Worm (Caenorhabditis elegans): ENCODE data around the gene tag-115.
A peak's percentile ranks its signal among the peaks of the same experiment; 100 is the strongest.

Gene tag-115

DNA sequence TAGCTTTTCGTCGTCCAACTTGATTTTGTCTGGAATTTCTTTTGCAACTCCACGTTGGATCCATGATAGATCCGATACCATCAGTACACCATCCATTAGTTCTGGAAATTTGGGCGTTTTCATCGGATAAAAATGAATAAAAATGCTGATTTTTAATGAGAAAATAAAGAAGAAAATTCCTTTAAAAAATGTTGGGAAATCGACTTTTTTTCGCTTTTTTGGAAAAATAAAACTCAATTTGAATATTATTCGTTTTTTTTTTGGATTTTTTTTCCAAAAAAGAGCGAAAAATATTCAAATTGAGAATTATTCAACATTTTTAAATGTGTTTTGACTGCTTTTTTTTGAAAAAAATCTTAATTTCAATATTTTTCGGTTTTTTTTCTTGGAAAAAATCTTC, 2.7 kb downstream of the tag-115 start, which contains the start of gene pwp-1:
TSS of gene pwp-1 (minus strand) at position 101 of the 400 bp plus-strand sequence.
- no peak for TF ChIP-seq drap-1 (GFP tag; optimal IDR thresholded peaks at IDR 0.05)
- no peak for TF ChIP-seq sem-2 (GFP tag; optimal IDR thresholded peaks at IDR 0.05)
- TF ChIP-seq nhr-237 (tag; optimal IDR thresholded peaks at IDR 0.05), result no peak
- no peak for TF ChIP-seq elt-3 (tag; optimal IDR thresholded peaks at IDR 0.05)
- TF ChIP-seq M03D4.4 (tag; optimal IDR thresholded peaks at IDR 0.05), result no peak
- no peak for TF ChIP-seq lin-13 (tag; optimal IDR thresholded peaks at IDR 0.05)
- no peak for TF ChIP-seq ceh-39 (tag; optimal IDR thresholded peaks at IDR 0.05)
- no peak for TF ChIP-seq tbx-8 (GFP tag; optimal IDR thresholded peaks at IDR 0.05)
- TF ChIP-seq flh-1 (GFP tag; optimal IDR thresholded peaks at IDR 0.05), result no peak
- TF ChIP-seq ham-2 (GFP tag; optimal IDR thresholded peaks at IDR 0.05), result no peak
- TF ChIP-seq unc-120 (tag; optimal IDR thresholded peaks at IDR 0.05; ENCODE audit: poor library complexity, severe bottlenecking), result no peak
- TF ChIP-seq pha-4 (tag; optimal IDR thresholded peaks at IDR 0.05), result no peak
- TF ChIP-seq nhr-2 (tag; optimal IDR thresholded peaks at IDR 0.05), result no peak
- TF ChIP-seq ces-1 (GFP tag; optimal IDR thresholded peaks at IDR 0.05), result no peak
- TF ChIP-seq zip-8 (tag; optimal IDR thresholded peaks at IDR 0.05), result no peak
- TF ChIP-seq ztf-11 (tag; optimal IDR thresholded peaks at IDR 0.05), result no peak

DNA sequence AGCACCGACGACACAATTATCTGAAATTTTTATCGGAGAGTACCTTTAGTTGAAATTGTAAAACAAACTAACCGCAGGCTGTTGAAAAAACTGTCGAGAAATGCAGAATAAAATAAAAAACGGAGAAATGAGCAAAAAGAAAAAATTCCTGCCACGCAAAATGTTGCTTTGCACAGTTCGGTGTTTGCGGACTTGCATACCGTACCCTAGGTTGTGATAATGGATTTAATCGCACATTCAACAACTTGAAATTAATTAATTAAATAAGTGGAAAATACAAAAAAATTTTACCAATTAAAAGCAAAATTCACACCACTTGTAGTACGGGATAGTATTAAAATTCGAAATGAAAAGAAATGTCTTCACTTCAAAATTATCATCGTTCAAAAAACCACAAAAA, 7.8 kb downstream of the tag-115 start:
- TF ChIP-seq M03D4.4 (tag; optimal IDR thresholded peaks at IDR 0.05) (no peak), nhr-76 (tag; optimal IDR thresholded peaks at IDR 0.05) (no peak), lsy-2 (tag; optimal IDR thresholded peaks at IDR 0.05) (peak; percentile 96), nhr-28 (tag; optimal IDR thresholded peaks at IDR 0.05) (no peak), unc-120 (tag; optimal IDR thresholded peaks at IDR 0.05; ENCODE audit: poor library complexity, severe bottlenecking) (no peak), mep-1 (tag; optimal IDR thresholded peaks at IDR 0.05) (peak; percentile 28), drap-1 (GFP tag; optimal IDR thresholded peaks at IDR 0.05) (no peak), sptf-1 (tag; optimal IDR thresholded peaks at IDR 0.05) (no peak), ces-1 (GFP tag; optimal IDR thresholded peaks at IDR 0.05) (peak; percentile 85), nhr-12 (tag; optimal IDR thresholded peaks at IDR 0.05) (no peak), flh-1 (GFP tag; optimal IDR thresholded peaks at IDR 0.05) (no peak), lin-32 (GFP tag; optimal IDR thresholded peaks at IDR 0.05) (no peak), ceh-83 (GFP tag; optimal IDR thresholded peaks at IDR 0.05) (no peak), lin-13 (tag; optimal IDR thresholded peaks at IDR 0.05) (no peak)

DNA sequence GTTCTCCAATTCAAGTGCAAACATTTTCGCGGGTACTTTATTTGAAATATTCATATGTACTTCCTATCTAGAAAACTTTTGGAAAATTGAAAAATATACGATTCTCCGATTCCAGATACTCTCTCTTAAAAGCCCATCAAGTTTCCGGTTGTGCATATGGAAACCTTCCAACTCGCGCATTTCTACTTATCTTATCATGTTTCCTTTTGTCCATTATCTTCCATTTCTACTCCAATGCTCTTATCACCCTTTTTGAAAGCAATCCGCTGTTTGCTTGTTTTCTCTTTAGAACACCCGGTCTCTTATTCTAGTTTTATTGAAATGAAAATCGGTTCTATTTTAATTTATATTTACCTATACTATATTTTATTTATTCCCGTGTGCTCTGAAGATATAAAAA, 17.6 kb downstream of the tag-115 start, which contains the start of gene C48D1.5:
TSS of gene C48D1.5 (plus strand) at position 301 of the 400 bp plus-strand sequence.
- TF ChIP-seq elt-1 (tag; optimal IDR thresholded peaks at IDR 0.05; ENCODE audit: borderline replicate concordance, insufficient read depth), result no peak
- TF ChIP-seq drap-1 (GFP tag; optimal IDR thresholded peaks at IDR 0.05), result no peak
- no peak for TF ChIP-seq nhr-12 (tag; optimal IDR thresholded peaks at IDR 0.05)
- TF ChIP-seq zip-8 (tag; optimal IDR thresholded peaks at IDR 0.05), result no peak
- no peak for TF ChIP-seq unc-62 (GFP tag; optimal IDR thresholded peaks at IDR 0.05)
- TF ChIP-seq ztf-11 (tag; optimal IDR thresholded peaks at IDR 0.05), result no peak
- TF ChIP-seq bed-3 (GFP tag; optimal IDR thresholded peaks at IDR 0.05), result no peak
- TF ChIP-seq mep-1 (tag; optimal IDR thresholded peaks at IDR 0.05), result no peak
- TF ChIP-seq unc-39 (tag; optimal IDR thresholded peaks at IDR 0.05), result no peak
- TF ChIP-seq mls-2 (tag; optimal IDR thresholded peaks at IDR 0.05), result no peak
- TF ChIP-seq nhr-237 (tag; optimal IDR thresholded peaks at IDR 0.05), result no peak
- no peak for TF ChIP-seq lin-32 (GFP tag; optimal IDR thresholded peaks at IDR 0.05)
- TF ChIP-seq lin-13 (tag; optimal IDR thresholded peaks at IDR 0.05), result no peak
- TF ChIP-seq elt-3 (tag; optimal IDR thresholded peaks at IDR 0.05), result no peak
- no peak for TF ChIP-seq tbx-8 (GFP tag; optimal IDR thresholded peaks at IDR 0.05)
- TF ChIP-seq ham-2 (GFP tag; optimal IDR thresholded peaks at IDR 0.05), result no peak
- TF ChIP-seq ceh-43 (GFP tag; optimal IDR thresholded peaks at IDR 0.05), result no peak

DNA sequence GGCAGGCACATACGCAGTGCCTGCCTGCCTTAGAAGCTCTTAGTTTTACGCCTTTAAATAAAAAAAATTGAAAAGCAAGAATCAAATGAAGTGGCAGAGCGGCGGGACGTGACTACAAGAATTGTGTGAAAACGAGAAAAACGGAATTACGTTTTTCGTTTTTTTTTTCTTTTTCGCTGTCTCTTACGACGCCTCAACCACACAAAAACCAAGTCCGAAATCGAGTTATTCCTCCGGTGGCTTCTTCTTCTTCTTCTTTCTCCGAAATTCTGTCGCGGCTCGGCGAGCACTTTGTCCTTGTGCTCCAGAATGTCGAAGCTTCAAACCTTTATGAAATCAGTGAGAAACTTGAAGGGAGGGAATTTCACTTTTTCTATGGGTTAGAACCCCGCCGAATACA, 18.6 kb downstream of the tag-115 start:
- no peak for TF ChIP-seq mls-2 (tag; optimal IDR thresholded peaks at IDR 0.05)
- peak; percentile 64 for TF ChIP-seq ces-1 (GFP tag; optimal IDR thresholded peaks at IDR 0.05)

DNA sequence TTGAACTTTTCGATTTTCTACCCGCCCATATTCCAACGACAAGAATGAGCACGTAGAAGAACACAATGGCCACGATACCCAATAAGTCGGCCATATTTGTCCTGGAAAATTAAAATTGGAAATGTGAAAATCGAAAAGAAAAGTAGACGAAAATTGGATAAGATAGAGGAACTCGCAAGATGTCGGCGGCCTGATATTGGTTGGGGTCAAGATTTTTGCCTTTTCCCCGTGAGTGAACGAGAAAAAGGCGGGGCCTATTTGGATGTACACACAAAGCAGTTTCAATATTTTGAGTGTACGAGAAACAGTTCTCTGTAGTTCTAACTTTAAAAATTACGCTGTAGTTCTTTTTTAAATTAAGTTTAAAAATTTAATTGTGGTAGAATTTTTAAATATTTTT, 24.7 kb downstream of the tag-115 start, which contains the start of gene cho-1:
TSS of gene cho-1 (minus strand) at position 101 of the 400 bp plus-strand sequence.
- no peak for TF ChIP-seq ces-1 (GFP tag; optimal IDR thresholded peaks at IDR 0.05)

DNA sequence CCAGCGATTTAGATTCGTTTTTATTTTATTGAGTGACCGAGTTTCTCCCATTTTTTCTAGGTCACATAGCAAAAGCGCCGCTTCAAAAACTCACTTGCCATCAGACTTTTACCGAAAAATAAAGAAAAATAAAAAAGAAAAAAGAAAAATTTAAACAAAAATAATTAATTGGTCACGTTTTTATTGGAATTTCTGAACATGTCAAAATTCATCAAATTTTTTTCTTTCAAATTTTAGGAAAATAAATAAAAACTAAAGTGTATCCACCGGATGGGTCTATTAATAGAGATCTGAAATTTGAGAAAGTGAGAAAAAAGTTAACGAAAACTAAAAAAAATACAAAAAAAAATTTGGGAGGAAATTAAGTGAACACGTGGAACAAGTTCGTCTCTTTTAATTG, 29.6 kb downstream of the tag-115 start, which contains the start of gene C48D1.9:
TSS of gene C48D1.9 (minus strand) at position 101 of the 400 bp plus-strand sequence.
- TF ChIP-seq snpc-4 (tag; optimal IDR thresholded peaks at IDR 0.05), result no peak
- TF ChIP-seq ham-2 (GFP tag; optimal IDR thresholded peaks at IDR 0.05), result no peak
- no peak for TF ChIP-seq zip-8 (tag; optimal IDR thresholded peaks at IDR 0.05)
- no peak for TF ChIP-seq nhr-76 (tag; optimal IDR thresholded peaks at IDR 0.05)
- TF ChIP-seq unc-62 (GFP tag; optimal IDR thresholded peaks at IDR 0.05), result no peak
- TF ChIP-seq lsy-2 (tag; optimal IDR thresholded peaks at IDR 0.05), result no peak
- TF ChIP-seq ztf-11 (tag; optimal IDR thresholded peaks at IDR 0.05), result no peak
- TF ChIP-seq ceh-43 (GFP tag; optimal IDR thresholded peaks at IDR 0.05), result no peak
- no peak for TF ChIP-seq cnd-1 (tag; optimal IDR thresholded peaks at IDR 0.05)
- TF ChIP-seq mls-2 (tag; optimal IDR thresholded peaks at IDR 0.05), result no peak
